Worm (Caenorhabditis elegans): ENCODE results near the gene fkh-3.

Gene fkh-3

DNA sequence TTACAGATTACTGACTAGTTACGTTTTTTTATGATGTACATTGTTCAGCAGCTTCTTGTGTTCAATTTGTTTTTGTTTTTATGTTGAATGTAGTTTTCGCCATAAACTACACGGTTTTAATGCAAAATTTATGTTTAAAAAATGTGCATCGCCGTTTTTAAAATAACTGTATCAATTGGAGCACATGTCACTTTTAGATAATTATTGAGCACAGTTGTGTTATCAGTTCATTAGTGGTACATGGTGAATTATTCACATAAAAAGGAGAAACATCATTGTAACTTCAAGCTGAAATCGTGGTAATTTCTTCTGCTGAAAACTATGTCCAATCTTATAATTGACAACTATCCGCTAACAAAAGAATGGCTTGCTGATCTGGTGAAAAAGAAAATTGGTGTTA, 10.9 kb downstream of the fkh-3 start:
- TF ChIP-seq lin-13 (GFP tag; optimal IDR thresholded peaks at IDR 0.05), result no peak
- no peak for TF ChIP-seq mxl-3 (GFP tag; optimal IDR thresholded peaks at IDR 0.05)
- no peak for TF ChIP-seq Y105C5A.15 (GFP tag; IDR thresholded peaks at IDR 0.05)
- no peak for TF ChIP-seq lin-1 (GFP tag; IDR thresholded peaks at IDR 0.05)
- TF ChIP-seq nhr-237 (tag; optimal IDR thresholded peaks at IDR 0.05), result no peak
- TF ChIP-seq php-3 (GFP tag; IDR thresholded peaks at IDR 0.05), result no peak
- TF ChIP-seq Y48G9A.11 (GFP tag; IDR thresholded peaks at IDR 0.05), result no peak
- no peak for TF ChIP-seq ces-1 (GFP tag; optimal IDR thresholded peaks at IDR 0.05)
- TF ChIP-seq lsy-2 (tag; optimal IDR thresholded peaks at IDR 0.05), result no peak
- TF ChIP-seq dmd-9 (GFP tag; IDR thresholded peaks at IDR 0.05), result no peak
- no peak for TF ChIP-seq lin-29 (GFP tag; IDR thresholded peaks at IDR 0.05)
- TF ChIP-seq cey-2 (tag; optimal IDR thresholded peaks at IDR 0.05; ENCODE audit: borderline replicate concordance, insufficient read depth), result no peak
- no peak for TF ChIP-seq nhr-111 (GFP tag; optimal IDR thresholded peaks at IDR 0.05)
- peak; percentile 86 for TF ChIP-seq nhr-28 (tag; optimal IDR thresholded peaks at IDR 0.05)
- TF ChIP-seq mdl-1 (tag; optimal IDR thresholded peaks at IDR 0.05), result no peak
- no peak for TF ChIP-seq ZK337.2 (GFP tag; IDR thresholded peaks at IDR 0.05)
- no peak for TF ChIP-seq egl-43 (GFP tag; IDR thresholded peaks at IDR 0.05)
- TF ChIP-seq hlh-30 (tag; optimal IDR thresholded peaks at IDR 0.05; ENCODE audit: insufficient read depth), result no peak
- TF ChIP-seq dmd-6 (GFP tag; IDR thresholded peaks at IDR 0.05), result peak; percentile 19; the same call in 1 of the 2 replicates
- no peak for TF ChIP-seq saeg-2 (GFP tag; IDR thresholded peaks at IDR 0.05)
- no peak for TF ChIP-seq daf-8 (GFP tag; IDR thresholded peaks at IDR 0.05)
- TF ChIP-seq aha-1 (tag), result no peak
- TF ChIP-seq Y75B8A.6 (GFP tag; IDR thresholded peaks at IDR 0.05), result no peak
- TF ChIP-seq tag-97 (GFP tag; IDR thresholded peaks at IDR 0.05), result no peak
- no peak for TF ChIP-seq F49E8.2 (tag; optimal IDR thresholded peaks at IDR 0.05; ENCODE audit: borderline replicate concordance)
- no peak for TF ChIP-seq vab-7 (GFP tag; IDR thresholded peaks at IDR 0.05)
- no peak for TF ChIP-seq F26F4.8 (GFP tag; conservative IDR thresholded peaks at IDR 0.05)
- peak; percentile 66 for TF ChIP-seq pqm-1 (tag; optimal IDR thresholded peaks at IDR 0.05)
- TF ChIP-seq dve-1 (tag; optimal IDR thresholded peaks at IDR 0.05; ENCODE audit: insufficient read depth), result peak; percentile 18
- TF ChIP-seq daf-16 (GFP tag; optimal IDR thresholded peaks at IDR 0.05), result no peak
- peak; percentile 40 for TF ChIP-seq daf-16 (tag; optimal IDR thresholded peaks at IDR 0.05)
- no peak for TF ChIP-seq rbr-2 (tag; optimal IDR thresholded peaks at IDR 0.05)
- no peak for TF ChIP-seq nhr-77 (tag; optimal IDR thresholded peaks at IDR 0.05)
- TF ChIP-seq D1046.2 (GFP tag; IDR thresholded peaks at IDR 0.05), result no peak
- TF ChIP-seq ztf-7 (tag; optimal IDR thresholded peaks at IDR 0.05), result no peak
- no peak for TF ChIP-seq lin-15B (tag; optimal IDR thresholded peaks at IDR 0.05)

- TF ChIP-seq nhr-11 (tag; optimal IDR thresholded peaks at IDR 0.05) (no peak), Y48G9A.11 (GFP tag; IDR thresholded peaks at IDR 0.05) (no peak), duxl-1 (tag; optimal IDR thresholded peaks at IDR 0.05; ENCODE audit: poor library complexity) (no peak), F26F4.8 (GFP tag; conservative IDR thresholded peaks at IDR 0.05) (no peak), nhr-28 (tag; optimal IDR thresholded peaks at IDR 0.05) (peak; percentile 67), F49E8.2 (tag; optimal IDR thresholded peaks at IDR 0.05; ENCODE audit: borderline replicate concordance) (no peak), hif-1 (tag; optimal IDR thresholded peaks at IDR 0.05) (no peak), dve-1 (tag; optimal IDR thresholded peaks at IDR 0.05; ENCODE audit: insufficient read depth) (peak; percentile 5), nhr-42 (GFP tag; IDR thresholded peaks at IDR 0.05) (no peak), attf-4 (tag; optimal IDR thresholded peaks at IDR 0.05) (no peak)
These were observed 11.9 kb downstream of the fkh-3 start for ce11 chrX:13411306-13411705.

Measured in whole organism, L4 larva.